Worm (Caenorhabditis elegans) whole organism, L2 larva: ENCODE data around the gene nhr-142.

ENCODE experiments used
- alr-1 ChIP-seq: fragments of 150-350 bp; optimal IDR thresholded peaks from 2 replicates; lab custom pipeline; 2014; ENCODE audit warnings: missing biosample characterization, missing genetic modification characterization
- aly-2 ChIP-seq: fragments of 150-350 bp; optimal IDR thresholded peaks from 2 replicates; lab custom pipeline; 2014; ENCODE audit warnings: missing biosample characterization, missing genetic modification characterization
- ceh-16 ChIP-seq: fragments of 150-350 bp; optimal IDR thresholded peaks from 2 replicates; lab custom pipeline; 2014; ENCODE audit warnings: missing biosample characterization, missing genetic modification characterization
- mab-5 ChIP-seq: fragments of 150-350 bp; optimal IDR thresholded peaks from 2 replicates; lab custom pipeline; 2014; ENCODE audit warnings: missing biosample characterization, missing genetic modification characterization
- unc-39 ChIP-seq: fragments of 150-350 bp; optimal IDR thresholded peaks from 2 replicates; lab custom pipeline; 2014; ENCODE audit warnings: missing biosample characterization, missing genetic modification characterization
- unc-62 ChIP-seq: fragments of 150-350 bp; optimal IDR thresholded peaks from 2 replicates; lab custom pipeline; 2014; ENCODE audit warnings: missing biosample characterization, missing genetic modification reagents, missing genetic modification characterization
- ztf-1 ChIP-seq: fragments of 200-800 bp; sonication (Bioruptor generic); conservative IDR thresholded peaks from 2 replicates; pipeline ENCODE4 v1.3.6; 2022; ENCODE audit warnings: missing genetic modification characterization, missing compliant biosample characterization
- ztf-11 ChIP-seq: sonication (generic microtip); optimal IDR thresholded peaks from 2 replicates; lab custom pipeline; 2017; ENCODE audit warnings: missing biosample characterization, missing genetic modification characterization

ce11 chrV:5758780-5759179 lies 31.6 kb downstream of the nhr-142 start, which contains the start of gene C53A3.4:
- no peak for TF ChIP-seq unc-62 (GFP tag; lab: Kevin White, UChicago)
- no peak for TF ChIP-seq aly-2 (tag; lab: Kevin White, UChicago)
- no peak for TF ChIP-seq ztf-11
- TF ChIP-seq unc-39 (tag; lab: Kevin White, UChicago): no peak
- TF ChIP-seq mab-5 (tag; lab: Kevin White, UChicago): no peak
- no peak for TF ChIP-seq alr-1 (tag; lab: Kevin White, UChicago)
- no peak for TF ChIP-seq ceh-16 (tag; lab: Kevin White, UChicago)
- TF ChIP-seq ztf-1 (GFP tag; lab: Robert Waterston, UW): no peak
